Fruit fly (Drosophila melanogaster): ENCODE results near the gene CG9915.
A peak's percentile ranks its signal among the peaks of the same experiment; 100 is the strongest.

The CG9915 gene

DNA sequence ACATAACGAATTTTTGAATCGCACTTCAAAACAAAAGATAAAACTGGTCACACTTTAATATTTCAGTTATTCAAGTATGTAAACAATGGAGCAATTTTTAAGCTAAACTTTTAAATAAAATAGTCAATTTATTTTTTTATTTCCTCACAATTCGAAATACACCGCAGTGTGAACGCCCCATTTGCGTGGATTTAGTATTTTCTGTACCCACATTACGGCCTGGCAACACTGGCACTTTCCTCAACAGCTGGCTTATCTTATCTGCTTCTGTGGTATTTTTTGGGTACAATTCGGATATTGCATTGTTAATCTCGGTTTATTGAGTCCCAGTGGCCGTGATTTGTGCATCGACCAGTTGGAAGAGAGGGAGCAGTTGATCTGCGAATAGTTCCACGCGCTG is 37.1 kb upstream of the CG9915 start, which contains the start of gene sl (continued):
- no peak for TF ChIP-seq vnd (GFP tag; IDR thresholded peaks at IDR 0.05; ENCODE audit: partially characterized antibody)
- TF ChIP-seq CG4404 (GFP tag; IDR thresholded peaks at IDR 0.05) = no peak
- peak; percentile 85 for TF ChIP-seq sens (GFP tag)
- peak; percentile 66 for TF ChIP-seq gfzf (GFP tag; optimal IDR thresholded peaks at IDR 0.05)
- TF ChIP-seq Scr (GFP tag; IDR thresholded peaks at IDR 0.05; ENCODE audit: partially characterized antibody) = peak; percentile 32
- no peak for TF ChIP-seq CG34422 (GFP tag; IDR thresholded peaks at IDR 0.05)
- TF ChIP-seq Sox102F (GFP tag; optimal IDR thresholded peaks at IDR 0.05) = no peak
- TF ChIP-seq CG6175 (GFP tag; IDR thresholded peaks at IDR 0.05) = no peak
- TF ChIP-seq CG31388 (GFP tag; optimal IDR thresholded peaks at IDR 0.05) = no peak
- no peak for TF ChIP-seq CG7839 (tag; optimal IDR thresholded peaks at IDR 0.05)
- TF ChIP-seq Meics (GFP tag; optimal IDR thresholded peaks at IDR 0.05) = no peak
- no peak for TF ChIP-seq br (optimal IDR thresholded peaks at IDR 0.05)
- TF ChIP-seq Lhr (GFP tag; optimal IDR thresholded peaks at IDR 0.05) = no peak
- TF ChIP-seq HLH3B (GFP tag; IDR thresholded peaks at IDR 0.05) = no peak
- TF ChIP-seq eve (GFP tag; optimal IDR thresholded peaks at IDR 0.05) = no peak
- no peak for TF ChIP-seq bcd (GFP tag; optimal IDR thresholded peaks at IDR 0.05)
- no peak for TF ChIP-seq CG15696 (tag; optimal IDR thresholded peaks at IDR 0.05)
- no peak for TF ChIP-seq CG16779 (GFP tag; IDR thresholded peaks at IDR 0.05)
- TF ChIP-seq Nf-YA (GFP tag; IDR thresholded peaks at IDR 0.05) = no peak
- TF ChIP-seq Asciz (GFP tag; optimal IDR thresholded peaks at IDR 0.05) = no peak
- no peak for TF ChIP-seq CG1792 (GFP tag; optimal IDR thresholded peaks at IDR 0.05)
- no peak for TF ChIP-seq corto (GFP tag; optimal IDR thresholded peaks at IDR 0.05)
- TF ChIP-seq h (optimal IDR thresholded peaks at IDR 0.05) = no peak
- TF ChIP-seq CG11456 (GFP tag; IDR thresholded peaks at IDR 0.05) = no peak
- TF ChIP-seq CG11398 (GFP tag; optimal IDR thresholded peaks at IDR 0.05) = no peak
- no peak for TF ChIP-seq ro (GFP tag; IDR thresholded peaks at IDR 0.05)
- no peak for TF ChIP-seq Ssrp (tag; optimal IDR thresholded peaks at IDR 0.05)
- no peak for TF ChIP-seq CTCF (GFP tag; optimal IDR thresholded peaks at IDR 0.05)
- TF ChIP-seq ind (GFP tag; optimal IDR thresholded peaks at IDR 0.05) = no peak
- TF ChIP-seq ash1 (GFP tag; optimal IDR thresholded peaks at IDR 0.05) = no peak
- peak; percentile 16 for TF ChIP-seq CG30403 (GFP tag; optimal IDR thresholded peaks at IDR 0.05)
- TF ChIP-seq CG30020 (tag; optimal IDR thresholded peaks at IDR 0.05) = peak; percentile 94
- TF ChIP-seq ftz-f1 (GFP tag; optimal IDR thresholded peaks at IDR 0.05) = no peak
- TF ChIP-seq wek (GFP tag; optimal IDR thresholded peaks at IDR 0.05) = no peak
- TF ChIP-seq CG12071 (GFP tag; optimal IDR thresholded peaks at IDR 0.05) = no peak
- TF ChIP-seq BEAF-32 (GFP tag; optimal IDR thresholded peaks at IDR 0.05) = peak; percentile 30
- no peak for TF ChIP-seq CG32532 (GFP tag; IDR thresholded peaks at IDR 0.05)
- no peak for TF ChIP-seq CG17912 (GFP tag; optimal IDR thresholded peaks at IDR 0.05)
- no peak for TF ChIP-seq fd96Cb (tag; optimal IDR thresholded peaks at IDR 0.05)
- TF ChIP-seq run (tag; optimal IDR thresholded peaks at IDR 0.05) = no peak
- no peak for TF ChIP-seq CG14050 (GFP tag; IDR thresholded peaks at IDR 0.05)
- TF ChIP-seq CG4360 (GFP tag; IDR thresholded peaks at IDR 0.05) = no peak
- TF ChIP-seq crp (GFP tag; optimal IDR thresholded peaks at IDR 0.05) = peak; percentile 5 to 82
- no peak for TF ChIP-seq CG7271 (tag; optimal IDR thresholded peaks at IDR 0.05)
- no peak for TF ChIP-seq CG10654 (GFP tag; optimal IDR thresholded peaks at IDR 0.05)
- no peak for TF ChIP-seq lbe (GFP tag; optimal IDR thresholded peaks at IDR 0.05)
- TF ChIP-seq Dbx (GFP tag; IDR thresholded peaks at IDR 0.05) = no peak
- no peak for TF ChIP-seq sug (tag; optimal IDR thresholded peaks at IDR 0.05)
- TF ChIP-seq CG33557 (GFP tag; optimal IDR thresholded peaks at IDR 0.05) = no peak
- no peak for TF ChIP-seq sim (GFP tag; IDR thresholded peaks at IDR 0.05)
- no peak for TF ChIP-seq tup (GFP tag; optimal IDR thresholded peaks at IDR 0.05)
- TF ChIP-seq ERR (GFP tag; optimal IDR thresholded peaks at IDR 0.05) = no peak
- TF ChIP-seq CG5953 (GFP tag; IDR thresholded peaks at IDR 0.05) = no peak
- TF ChIP-seq CG14667 (GFP tag; IDR thresholded peaks at IDR 0.05) = no peak

All from whole organism, embryonic.